Fruit fly (Drosophila melanogaster): Measurements from ENCODE around the gene Tao.

Tao gene

DNA sequence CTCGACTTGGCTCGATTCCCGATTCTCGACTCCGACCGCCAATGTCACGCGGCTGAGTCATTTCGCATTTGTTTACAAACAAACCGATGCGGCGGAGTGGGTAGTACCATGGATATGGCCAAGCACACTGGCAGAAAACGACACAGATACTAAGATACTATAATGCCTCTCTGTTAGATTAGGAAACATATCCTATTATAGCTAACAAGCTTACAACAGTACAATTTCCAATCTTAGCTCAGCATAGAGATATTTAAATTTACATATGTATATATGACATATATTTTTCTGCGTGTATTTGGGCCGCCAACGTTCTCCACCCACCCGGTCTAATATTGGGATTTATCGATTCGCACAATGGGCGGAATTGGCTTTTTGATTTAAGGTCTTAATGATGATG is 24.4 kb upstream of the Tao start (continued):
- peak; percentile 54 for TF ChIP-seq spab (GFP tag; optimal IDR thresholded peaks at IDR 0.05)
- peak; percentile 39 for TF ChIP-seq vri (GFP tag; optimal IDR thresholded peaks at IDR 0.05)
- peak; percentile 84 for TF ChIP-seq CG3919 (GFP tag; optimal IDR thresholded peaks at IDR 0.05)
- peak; percentile 64 for TF ChIP-seq esn (GFP tag; optimal IDR thresholded peaks at IDR 0.05)
- peak; percentile 85 for TF ChIP-seq Hr4 (GFP tag; optimal IDR thresholded peaks at IDR 0.05)
- peak; percentile 58 for TF ChIP-seq CG11902 (GFP tag; optimal IDR thresholded peaks at IDR 0.05)
- peak; percentile 80 for TF ChIP-seq Eip75B (GFP tag; optimal IDR thresholded peaks at IDR 0.05)
- peak; percentile 70 for TF ChIP-seq lz (GFP tag; optimal IDR thresholded peaks at IDR 0.05)

DNA sequence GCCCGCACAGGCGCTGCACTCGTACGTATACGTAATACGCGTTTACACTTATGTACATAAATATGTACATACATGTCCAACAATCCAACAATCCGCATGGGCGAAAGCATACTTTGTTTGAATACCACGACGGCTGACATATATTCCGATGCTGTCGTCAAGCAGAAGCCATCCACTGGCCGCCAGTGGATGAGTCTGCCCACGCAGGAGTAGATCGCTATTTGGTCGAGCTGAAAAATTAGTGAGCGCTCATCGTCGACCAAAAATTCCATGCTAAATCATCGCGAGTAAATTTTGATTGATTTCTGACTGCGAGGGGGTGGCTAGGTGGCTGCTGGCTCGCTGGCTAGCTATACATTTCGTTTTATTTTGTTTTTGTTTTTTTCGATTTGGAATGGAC is 22.9 kb upstream of the Tao start:
- TF ChIP-seq CG11294 (GFP tag; IDR thresholded peaks at IDR 0.05) = no peak
- peak; percentile 9 for TF ChIP-seq fkh (GFP tag; optimal IDR thresholded peaks at IDR 0.05)

DNA sequence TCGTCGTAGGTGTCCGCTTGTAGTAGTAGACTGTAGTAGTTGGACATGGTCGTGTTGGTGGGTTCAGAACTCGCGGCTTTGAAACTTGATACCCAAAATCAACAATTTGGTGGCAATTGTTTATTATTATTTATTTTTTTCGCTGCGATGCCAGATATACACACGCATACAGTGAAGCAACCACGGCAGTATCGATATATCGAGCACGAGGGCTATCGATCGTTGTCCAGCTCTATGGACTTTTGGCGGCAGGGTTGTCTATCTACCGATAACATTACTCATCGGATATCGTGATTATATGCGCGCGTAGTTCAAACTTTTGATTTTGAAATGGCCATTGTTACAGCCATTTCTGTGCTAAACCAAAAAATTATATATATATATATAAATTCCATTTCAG is 22.0 kb upstream of the Tao start, which contains the start of gene CG14220:
TSS of gene CG14220 (minus strand) at position 208 of the 400 bp plus-strand sequence.
- no peak for TF ChIP-seq CG1621 (tag; optimal IDR thresholded peaks at IDR 0.05)
- TF ChIP-seq CG3032 (tag; optimal IDR thresholded peaks at IDR 0.05) = peak; percentile 12
- peak; percentile 2 for TF ChIP-seq fkh (GFP tag; optimal IDR thresholded peaks at IDR 0.05)
- no peak for TF ChIP-seq CG15336 (GFP tag; IDR thresholded peaks at IDR 0.05)
- TF ChIP-seq svp (GFP tag) = peak; percentile 22
- no peak for TF ChIP-seq ss (GFP tag; optimal IDR thresholded peaks at IDR 0.05)
- TF ChIP-seq CG8119 (GFP tag; IDR thresholded peaks at IDR 0.05) = no peak

dm6 chrX:19598503-19598902 is 18.9 kb upstream of the Tao start:
- TF ChIP-seq OdsH (GFP tag; optimal IDR thresholded peaks at IDR 0.05) = no peak
- TF ChIP-seq salr (GFP tag; optimal IDR thresholded peaks at IDR 0.05) = no peak
- no peak for TF ChIP-seq Smox (GFP tag; optimal IDR thresholded peaks at IDR 0.05)
- no peak for TF ChIP-seq Hr39 (GFP tag; optimal IDR thresholded peaks at IDR 0.05)
- TF ChIP-seq CG8632 (GFP tag; optimal IDR thresholded peaks at IDR 0.05) = no peak
- TF ChIP-seq Ets21C (GFP tag; optimal IDR thresholded peaks at IDR 0.05) = no peak
- TF ChIP-seq Hr38 (GFP tag; optimal IDR thresholded peaks at IDR 0.05) = no peak
- TF ChIP-seq fkh (GFP tag; optimal IDR thresholded peaks at IDR 0.05) = no peak
- TF ChIP-seq CG15336 (GFP tag; IDR thresholded peaks at IDR 0.05) = no peak
- TF ChIP-seq Ets96B (tag; optimal IDR thresholded peaks at IDR 0.05) = no peak
- no peak for TF ChIP-seq CG34406 (GFP tag; optimal IDR thresholded peaks at IDR 0.05)
- no peak for TF ChIP-seq Gug (GFP tag; IDR thresholded peaks at IDR 0.05)
- no peak for TF ChIP-seq Met (GFP tag; optimal IDR thresholded peaks at IDR 0.05)
- no peak for TF ChIP-seq lz (GFP tag; optimal IDR thresholded peaks at IDR 0.05)
- no peak for TF ChIP-seq CG6276 (GFP tag; optimal IDR thresholded peaks at IDR 0.05)
- no peak for TF ChIP-seq topi (GFP tag; optimal IDR thresholded peaks at IDR 0.05)

DNA sequence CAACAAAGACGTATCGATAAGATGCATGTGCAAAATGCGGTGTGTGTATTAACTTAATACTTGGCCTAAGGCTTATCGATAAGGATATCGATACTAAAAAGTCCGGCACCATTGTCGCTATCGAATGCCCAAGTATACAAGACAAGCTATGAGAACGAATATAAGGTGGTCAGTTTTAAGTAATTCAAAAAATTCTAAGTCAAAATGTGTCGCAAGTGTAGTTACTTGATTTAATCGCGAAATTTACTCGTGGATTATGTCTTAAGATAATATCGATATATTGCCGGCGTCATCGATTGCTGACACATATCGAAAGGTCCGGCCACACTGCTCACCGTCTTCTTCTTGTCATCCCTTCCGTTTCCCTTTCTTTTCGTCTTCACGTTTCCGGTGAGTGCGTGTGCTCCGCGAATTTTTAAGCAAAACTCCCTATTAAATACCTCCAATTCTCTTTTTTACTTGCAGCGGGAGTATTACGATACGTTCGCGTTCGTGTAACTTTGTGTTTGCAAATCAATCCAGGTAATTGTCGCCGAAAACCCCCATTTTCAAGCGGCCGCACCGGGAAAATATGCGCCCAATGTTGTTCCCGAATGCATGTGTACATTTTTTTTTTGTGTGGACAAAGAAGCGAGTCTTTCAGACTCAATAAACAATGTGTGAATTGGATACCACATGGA is 18.2 kb upstream of the Tao start, which contains the start of gene RpS10b:
TSS of gene RpS10b (plus strand) at position 348 of the 680 bp plus-strand sequence.
- peak; percentile 81 for TF ChIP-seq CG10669 (GFP tag; optimal IDR thresholded peaks at IDR 0.05)
- TF ChIP-seq CG3032 (tag; optimal IDR thresholded peaks at IDR 0.05) = peak; percentile 47
- TF ChIP-seq acj6 (GFP tag; optimal IDR thresholded peaks at IDR 0.05) = peak; percentile 79
- TF ChIP-seq Eip75B (GFP tag; optimal IDR thresholded peaks at IDR 0.05) = peak; percentile 75
- TF ChIP-seq fd59A (GFP tag; optimal IDR thresholded peaks at IDR 0.05) = peak; percentile 74
- no peak for TF ChIP-seq CG11294 (GFP tag; IDR thresholded peaks at IDR 0.05)
- TF ChIP-seq salr (GFP tag; optimal IDR thresholded peaks at IDR 0.05) = peak; percentile 38 to 81
- TF ChIP-seq CG15336 (GFP tag; IDR thresholded peaks at IDR 0.05) = peak; percentile 45
- no peak for TF ChIP-seq Eip93F (GFP tag; optimal IDR thresholded peaks at IDR 0.05)
- peak; percentile 80 for TF ChIP-seq CG11762 (GFP tag; optimal IDR thresholded peaks at IDR 0.05; ENCODE audit: insufficient read depth)
- peak; percentile 76 for TF ChIP-seq OdsH (GFP tag; optimal IDR thresholded peaks at IDR 0.05)
- TF ChIP-seq fd85E (GFP tag; optimal IDR thresholded peaks at IDR 0.05) = peak; percentile 62
- peak; percentile 17 for TF ChIP-seq dsx (GFP tag; optimal IDR thresholded peaks at IDR 0.05; ENCODE audit: poor library complexity, severe bottlenecking)
- TF ChIP-seq lz (GFP tag; optimal IDR thresholded peaks at IDR 0.05) = peak; percentile 84
- no peak for TF ChIP-seq dac (GFP tag; optimal IDR thresholded peaks at IDR 0.05)
- peak; percentile 90 for TF ChIP-seq CG3919 (GFP tag; optimal IDR thresholded peaks at IDR 0.05)
- peak; percentile 89 for TF ChIP-seq topi (GFP tag; optimal IDR thresholded peaks at IDR 0.05)
- TF ChIP-seq CG6276 (GFP tag; optimal IDR thresholded peaks at IDR 0.05) = peak; percentile 39
- TF ChIP-seq achi (GFP tag; optimal IDR thresholded peaks at IDR 0.05) = peak; percentile 85
- TF ChIP-seq Sox102F (GFP tag; optimal IDR thresholded peaks at IDR 0.05) = peak; percentile 88
- TF ChIP-seq CG9139 (GFP tag; optimal IDR thresholded peaks at IDR 0.05) = peak; percentile 89
- TF ChIP-seq Hr38 (GFP tag; optimal IDR thresholded peaks at IDR 0.05) = no peak
- TF ChIP-seq spab (GFP tag; optimal IDR thresholded peaks at IDR 0.05) = peak; percentile 63
- peak; percentile 31 for TF ChIP-seq CG10631 (GFP tag; optimal IDR thresholded peaks at IDR 0.05)
- no peak for TF ChIP-seq CG4318 (GFP tag; optimal IDR thresholded peaks at IDR 0.05)
